Fruit fly (Drosophila melanogaster): ENCODE results near the gene Sgs3.

Sgs3 gene

DNA sequence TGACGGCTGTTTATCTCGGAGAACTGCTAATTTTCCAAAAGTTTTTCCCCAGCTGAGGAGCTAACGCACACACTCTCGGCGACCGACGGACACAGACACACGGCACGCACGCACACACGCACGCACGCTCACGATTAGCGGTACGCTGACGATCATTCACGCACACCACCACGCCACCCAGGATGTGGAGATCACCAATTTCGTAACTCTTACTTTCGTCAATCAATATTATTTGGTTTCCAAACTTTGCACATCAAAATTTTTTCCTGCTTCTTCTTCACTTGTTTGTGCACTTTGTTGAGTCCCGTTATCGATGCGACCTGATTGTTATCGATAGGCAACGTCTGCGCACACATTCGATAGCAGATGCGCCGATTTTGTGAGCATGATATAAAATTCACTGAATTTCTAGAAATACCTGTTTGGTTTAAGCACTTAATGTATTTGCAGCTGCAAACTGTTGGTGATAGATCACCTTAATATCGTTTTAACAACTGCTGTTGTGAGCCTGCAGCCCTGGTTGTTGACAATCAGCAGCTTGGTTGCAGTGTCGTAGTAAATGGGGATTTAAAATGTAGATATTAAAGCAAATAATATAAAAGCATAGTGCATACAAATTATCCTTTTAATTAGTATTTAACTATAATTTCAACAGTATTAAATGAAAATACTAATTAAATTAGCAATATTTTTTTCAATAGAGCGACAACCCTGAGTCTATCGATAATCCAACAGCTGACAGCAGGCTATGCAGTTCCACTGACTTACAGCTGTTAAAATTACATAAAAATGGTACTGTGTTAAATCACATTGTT lies 50.1 kb downstream of the Sgs3 start, which contains the start of the genes CG7394 and Mob2 (continued):
- TF ChIP-seq esg (GFP tag; conservative IDR thresholded peaks at IDR 0.05) (peak; percentile 80), D (optimal IDR thresholded peaks at IDR 0.05) (peak; percentile 63), D (GFP tag; optimal IDR thresholded peaks at IDR 0.05) (peak; percentile 70), Vsx1 (GFP tag; optimal IDR thresholded peaks at IDR 0.05) (peak; percentile 59), CG4328 (GFP tag; optimal IDR thresholded peaks at IDR 0.05) (peak; percentile 85), sug (tag; optimal IDR thresholded peaks at IDR 0.05) (peak; percentile 88), CG11456 (GFP tag; IDR thresholded peaks at IDR 0.05) (peak; percentile 93), CG18764 (GFP tag; optimal IDR thresholded peaks at IDR 0.05) (peak; percentile 88), CG2889 (GFP tag; IDR thresholded peaks at IDR 0.05) (peak; percentile 83; the same call in 2 of the 3 replicates), ssp (GFP tag; IDR thresholded peaks at IDR 0.05) (peak; percentile 77), tio (GFP tag; optimal IDR thresholded peaks at IDR 0.05) (peak; percentile 87), amos (GFP tag; IDR thresholded peaks at IDR 0.05; ENCODE audit: partially characterized antibody) (peak; percentile 80; the same call in 1 of the 2 replicates), cas (GFP tag; IDR thresholded peaks at IDR 0.05) (peak; percentile 68), CG30020 (tag; optimal IDR thresholded peaks at IDR 0.05) (peak; percentile 73), CG14050 (GFP tag; IDR thresholded peaks at IDR 0.05) (peak; percentile 82), trh (GFP tag; optimal IDR thresholded peaks at IDR 0.05) (peak; percentile 77), Neu2 (GFP tag; optimal IDR thresholded peaks at IDR 0.05; ENCODE audit: borderline replicate concordance) (peak; percentile 60), dysf (GFP tag; IDR thresholded peaks at IDR 0.05) (peak; percentile 91), knrl (GFP tag; IDR thresholded peaks at IDR 0.05; ENCODE audit: partially characterized antibody) (peak; percentile 81), Sin3A (optimal IDR thresholded peaks at IDR 0.05) (peak; percentile 92), CG11696 (GFP tag; IDR thresholded peaks at IDR 0.05) (peak; percentile 52; the same call in 1 of the 2 replicates), mam (GFP tag; optimal IDR thresholded peaks at IDR 0.05) (peak; percentile 89), CG10366 (GFP tag; IDR thresholded peaks at IDR 0.05) (peak; percentile 93), CG10543 (GFP tag; optimal IDR thresholded peaks at IDR 0.05) (peak; percentile 89), gro (GFP tag; optimal IDR thresholded peaks at IDR 0.05) (peak; percentile 80), gfzf (GFP tag; optimal IDR thresholded peaks at IDR 0.05) (peak; percentile 42), Abd-B (GFP tag; optimal IDR thresholded peaks at IDR 0.05) (peak; percentile 90), pho (GFP tag; optimal IDR thresholded peaks at IDR 0.05) (peak; percentile 87), CG13287 (GFP tag; IDR thresholded peaks at IDR 0.05; ENCODE audit: partially characterized antibody) (peak; percentile 92), CG2202 (tag; optimal IDR thresholded peaks at IDR 0.05) (peak; percentile 84), ems (GFP tag; optimal IDR thresholded peaks at IDR 0.05) (peak; percentile 83), sr (GFP tag; IDR thresholded peaks at IDR 0.05) (peak; percentile 51; the same call in 1 of the 3 replicates), CG2116 (GFP tag; optimal IDR thresholded peaks at IDR 0.05) (peak; percentile 92), B-H1 (GFP tag; IDR thresholded peaks at IDR 0.05) (peak; percentile 85), emc (GFP tag; optimal IDR thresholded peaks at IDR 0.05) (peak; percentile 65), ken (GFP tag; IDR thresholded peaks at IDR 0.05) (peak; percentile 93), GATAe (GFP tag; conservative IDR thresholded peaks at IDR 0.05) (peak; percentile 64), Dip2 (GFP tag; IDR thresholded peaks at IDR 0.05) (peak; percentile 12; the same call in 1 of the 2 replicates), Fer1 (GFP tag; optimal IDR thresholded peaks at IDR 0.05) (peak; percentile 80), onecut (GFP tag; IDR thresholded peaks at IDR 0.05) (peak; percentile 65), cg (GFP tag; optimal IDR thresholded peaks at IDR 0.05) (peak; percentile 91), CG10462 (GFP tag; optimal IDR thresholded peaks at IDR 0.05) (peak; percentile 81), Asciz (GFP tag; optimal IDR thresholded peaks at IDR 0.05) (peak; percentile 57), Doc3 (GFP tag; IDR thresholded peaks at IDR 0.05; ENCODE audit: partially characterized antibody) (peak; percentile 93), dm (GFP tag; optimal IDR thresholded peaks at IDR 0.05) (peak; percentile 67), CG12155 (GFP tag; optimal IDR thresholded peaks at IDR 0.05) (peak; percentile 91), CG12391 (tag; optimal IDR thresholded peaks at IDR 0.05) (peak; percentile 96), CG2129 (GFP tag; IDR thresholded peaks at IDR 0.05; ENCODE audit: partially characterized antibody) (peak; percentile 69), CG10654 (GFP tag; optimal IDR thresholded peaks at IDR 0.05) (peak; percentile 90)

All from whole organism, embryonic.